Fruit fly (Drosophila melanogaster) whole organism, embryonic: ENCODE data around the gene Urm1.

Experiments
- Ada2b ChIP-seq: fragments of 200-800 bp; sonication (Bioruptor generic); IDR thresholded peaks from 2 replicates; pipeline ENCODE4 v1.3.6; 2022; ENCODE audit warnings: missing biosample characterization, missing genetic modification characterization
- Awh ChIP-seq: fragments of 200-800 bp; sonication (Bioruptor generic); IDR thresholded peaks from 2 replicates; pipeline ENCODE4, ENCODE4 v1.3.6; 2022; ENCODE audit warnings: missing biosample characterization, missing genetic modification characterization
- Bgb ChIP-seq: fragments of 200-800 bp; sonication (Bioruptor generic); IDR thresholded peaks from 2 replicates; pipeline ENCODE4 v1.3.6; 2022; ENCODE audit warnings: missing biosample characterization, missing genetic modification characterization; ENCODE audit not compliant: partially characterized antibody
- CG10366 ChIP-seq: fragments of 200-800 bp; sonication (Bioruptor generic); IDR thresholded peaks from 2 replicates; pipeline ENCODE4 v1.3.6; 2022; ENCODE audit warnings: missing biosample characterization, missing genetic modification characterization
- CG11093 ChIP-seq: fragments of 200-800 bp; sonication (Bioruptor generic); IDR thresholded peaks from 3 replicates; pipeline ENCODE4 v1.3.6; 2022; ENCODE audit warnings: missing biosample characterization, missing genetic modification characterization
- CG11247 ChIP-seq: fragments of 200-800 bp; sonication (Bioruptor generic); IDR thresholded peaks from 2 replicates; pipeline ENCODE4 v1.3.6; 2022; ENCODE audit warnings: missing biosample characterization, missing genetic modification characterization
- CG11398 ChIP-seq: fragments of 200-800 bp; sonication (Bioruptor generic); optimal IDR thresholded peaks from 2 replicates; lab custom pipeline; 2016; ENCODE audit warnings: missing biosample characterization, missing genetic modification characterization
- CG11504 ChIP-seq: fragments of 200-800 bp; sonication (Bioruptor generic); optimal IDR thresholded peaks from 3 replicates; lab custom pipeline; 2019; ENCODE audit warnings: missing biosample characterization, mild to moderate bottlenecking, missing genetic modification characterization, moderate library complexity
- CG11723 ChIP-seq: fragments of 200-800 bp; sonication (Bioruptor generic); optimal IDR thresholded peaks from 2 replicates; lab custom pipeline; 2017; ENCODE audit warnings: missing biosample characterization, mild to moderate bottlenecking, missing genetic modification characterization
- CG12155 ChIP-seq: fragments of 200-800 bp; sonication (Bioruptor generic); optimal IDR thresholded peaks from 3 replicates; lab custom pipeline; 2016; ENCODE audit warnings: missing biosample characterization, missing genetic modification characterization
- CG15514 ChIP-seq: fragments of 200-800 bp; sonication (Bioruptor generic); optimal IDR thresholded peaks from 3 replicates; lab custom pipeline; 2017; ENCODE audit warnings: missing biosample characterization, missing genetic modification characterization, mild to moderate bottlenecking, moderate library complexity, missing genetic modification reagents
- CG17359 ChIP-seq: fragments of 200-800 bp; sonication (Bioruptor generic); optimal IDR thresholded peaks from 3 replicates; lab custom pipeline; 2018; ENCODE audit warnings: missing biosample characterization, mild to moderate bottlenecking, missing genetic modification characterization, moderate library complexity
- CG17802 ChIP-seq: fragments of 200-800 bp; sonication (Bioruptor generic); optimal IDR thresholded peaks from 2 replicates; lab custom pipeline; 2018; ENCODE audit warnings: missing biosample characterization, mild to moderate bottlenecking, missing genetic modification characterization, moderate library complexity
- CG18619 ChIP-seq: fragments of 200-800 bp; sonication (Bioruptor generic); optimal IDR thresholded peaks from 3 replicates; lab custom pipeline; 2017; ENCODE audit warnings: missing biosample characterization, mild to moderate bottlenecking, missing genetic modification characterization
- CG2202 ChIP-seq: fragments of 200-800 bp; sonication (Bioruptor generic); optimal IDR thresholded peaks from 2 replicates; lab custom pipeline; 2018; ENCODE audit warnings: missing biosample characterization, mild to moderate bottlenecking, missing genetic modification characterization
- CG2678 ChIP-seq: fragments of 200-800 bp; sonication (Bioruptor generic); optimal IDR thresholded peaks from 3 replicates; lab custom pipeline; 2019; ENCODE audit warnings: missing biosample characterization, mild to moderate bottlenecking, missing genetic modification characterization, moderate library complexity
- CG30020 ChIP-seq: fragments of 200-800 bp; optimal IDR thresholded peaks from 2 replicates; lab custom pipeline; 2019; ENCODE audit warnings: missing biosample characterization, mild to moderate bottlenecking, missing genetic modification characterization, moderate library complexity
- CG31441 ChIP-seq: fragments of 200-800 bp; sonication (Bioruptor generic); IDR thresholded peaks from 2 replicates; pipeline ENCODE4 v1.3.6; 2022; ENCODE audit warnings: missing biosample characterization, missing genetic modification characterization
- CG3847 ChIP-seq: fragments of 200-800 bp; sonication (Bioruptor generic); IDR thresholded peaks from 2 replicates; pipeline ENCODE4 v1.3.6; 2022; ENCODE audit warnings: missing biosample characterization, missing genetic modification characterization
- CG4404 ChIP-seq: fragments of 200-800 bp; sonication (Bioruptor generic); IDR thresholded peaks from 2 replicates; pipeline ENCODE4 v1.3.6; 2022; ENCODE audit warnings: missing biosample characterization, missing genetic modification characterization
- CG6272 ChIP-seq: fragments of 200-800 bp; sonication (Bioruptor generic); IDR thresholded peaks from 2 replicates; pipeline ENCODE4 v1.3.6; 2022; ENCODE audit warnings: missing biosample characterization, missing genetic modification characterization
- CG6689 ChIP-seq: fragments of 200-800 bp; sonication (Bioruptor generic); IDR thresholded peaks from 2 replicates; pipeline ENCODE4 v1.3.6; 2022; ENCODE audit warnings: missing biosample characterization, missing genetic modification characterization
- CG6813 ChIP-seq: fragments of 200-800 bp; sonication (Bioruptor generic); optimal IDR thresholded peaks from 2 replicates; lab custom pipeline; 2017; ENCODE audit warnings: missing biosample characterization, missing genetic modification characterization, mild to moderate bottlenecking, moderate library complexity, missing genetic modification reagents
- CG7372 ChIP-seq: fragments of 200-800 bp; sonication (Bioruptor generic); IDR thresholded peaks from 2 replicates; pipeline ENCODE4 v1.3.6; 2022; ENCODE audit warnings: missing biosample characterization, missing genetic modification characterization
- Deaf1 ChIP-seq: fragments of 200-800 bp; optimal IDR thresholded peaks from 3 replicates; lab custom pipeline; 2019; ENCODE audit warnings: missing biosample characterization, mild to moderate bottlenecking, missing genetic modification characterization, moderate library complexity
- Drgx ChIP-seq: fragments of 200-800 bp; sonication (Bioruptor generic); IDR thresholded peaks from 2 replicates; pipeline ENCODE4 v1.3.6; 2022; ENCODE audit warnings: missing biosample characterization, missing genetic modification characterization
- Hand ChIP-seq: fragments of 200-800 bp; sonication (Bioruptor generic); optimal IDR thresholded peaks from 2 replicates; lab custom pipeline; 2017; ENCODE audit warnings: mild to moderate bottlenecking, missing biosample characterization, missing genetic modification reagents, missing genetic modification characterization
- Med ChIP-seq: fragments of 200-800 bp; sonication (Bioruptor generic); peaks from one replicate; lab custom pipeline; 2016; ENCODE audit warnings: missing biosample characterization, missing genetic modification characterization, mild to moderate bottlenecking, inconsistent platforms, moderate library complexity
- Mes4 ChIP-seq: fragments of 200-800 bp; sonication (Bioruptor generic); optimal IDR thresholded peaks from 2 replicates; lab custom pipeline; 2016; ENCODE audit warnings: missing biosample characterization, missing genetic modification characterization
- NC2β ChIP-seq: fragments of 200-800 bp; sonication (Bioruptor generic); optimal IDR thresholded peaks from 2 replicates; lab custom pipeline; 2016; ENCODE audit warnings: missing biosample characterization, missing genetic modification characterization
- Oaz ChIP-seq: fragments of 200-800 bp; sonication (Bioruptor generic); IDR thresholded peaks from 2 replicates; pipeline ENCODE4 v1.3.6; 2022; ENCODE audit warnings: missing biosample characterization, missing genetic modification characterization
- Optix ChIP-seq: fragments of 200-800 bp; sonication (Bioruptor generic); IDR thresholded peaks from 3 replicates; pipeline ENCODE4 v1.3.6; 2022; ENCODE audit warnings: missing biosample characterization, missing genetic modification characterization
- Vsx1 ChIP-seq: fragments of 200-800 bp; sonication (Bioruptor generic); optimal IDR thresholded peaks from 2 replicates; lab custom pipeline; 2017; ENCODE audit warnings: missing biosample characterization, mild to moderate bottlenecking, missing genetic modification characterization, missing genetic modification reagents
- bbx ChIP-seq: fragments of 200-800 bp; sonication (Bioruptor generic); IDR thresholded peaks from 2 replicates; pipeline ENCODE4 v1.3.6; 2022; ENCODE audit warnings: missing biosample characterization, missing genetic modification characterization; ENCODE audit not compliant: partially characterized antibody
- chm ChIP-seq: fragments of 200-800 bp; sonication (Bioruptor generic); IDR thresholded peaks from 2 replicates; pipeline ENCODE4 v1.3.6; 2022; ENCODE audit warnings: missing biosample characterization, missing genetic modification characterization
- dmrt99B ChIP-seq: fragments of 200-800 bp; sonication (Bioruptor generic); optimal IDR thresholded peaks from 2 replicates; lab custom pipeline; 2018; ENCODE audit warnings: missing biosample characterization, mild to moderate bottlenecking, missing genetic modification characterization, moderate library complexity
- esg ChIP-seq: fragments of 200-800 bp; sonication (Bioruptor generic); conservative IDR thresholded peaks from 2 replicates; pipeline ENCODE4 v1.3.6; 2022; ENCODE audit warnings: missing biosample characterization, missing genetic modification characterization
- grau ChIP-seq: fragments of 200-800 bp; optimal IDR thresholded peaks from 3 replicates; lab custom pipeline; 2019; ENCODE audit warnings: missing biosample characterization, mild to moderate bottlenecking, missing genetic modification characterization, moderate library complexity
- lbe ChIP-seq: fragments of 200-800 bp; sonication (Bioruptor generic); optimal IDR thresholded peaks from 2 replicates; lab custom pipeline; 2016; ENCODE audit warnings: missing biosample characterization, mild to moderate bottlenecking, missing genetic modification characterization
- luna ChIP-seq: fragments of 200-800 bp; sonication (Bioruptor generic); optimal IDR thresholded peaks from 2 replicates; lab custom pipeline; 2016; ENCODE audit warnings: missing biosample characterization, missing genetic modification characterization
- mirr ChIP-seq: fragments of 200-800 bp; sonication (Bioruptor generic); optimal IDR thresholded peaks from 3 replicates; lab custom pipeline; 2018; ENCODE audit warnings: missing biosample characterization, mild to moderate bottlenecking, missing genetic modification characterization
- onecut ChIP-seq: fragments of 200-800 bp; sonication (Bioruptor generic); IDR thresholded peaks from 2 replicates; pipeline ENCODE4 v1.3.6; 2022; ENCODE audit warnings: missing biosample characterization, missing genetic modification characterization
- otp ChIP-seq: fragments of 200-800 bp; sonication (Bioruptor generic); IDR thresholded peaks from 3 replicates; pipeline ENCODE4, ENCODE4 v1.3.6; 2022; ENCODE audit warnings: missing biosample characterization, missing genetic modification characterization
- pan ChIP-seq, 4 experiments: fragments of >200 bp in 3 of 4; fragments of 200-800 bp in 1 of 4; sonication (Bioruptor generic) in 1 of 4; optimal IDR thresholded peaks in 3 of 4; IDR thresholded peaks in 1 of 4; 2 replicates each; pipeline versions ENCODE4 v1.3.6 to Lab custom; 2017 to 2022; ENCODE audit warnings: missing biosample characterization in 2 of 4, missing genetic modification characterization in 2 of 4, mixed read lengths in 1 of 4
- sens ChIP-seq: fragments of 200-800 bp; sonication (Bioruptor generic); peaks from one replicate; lab custom pipeline; 2016; ENCODE audit warnings: missing biosample characterization, missing genetic modification characterization
- sim ChIP-seq: fragments of 200-800 bp; sonication (Bioruptor generic); IDR thresholded peaks from 2 replicates; pipeline ENCODE4 v1.3.6; 2022; ENCODE audit warnings: missing biosample characterization, missing genetic modification characterization
- sima ChIP-seq: fragments of 200-800 bp; sonication (Bioruptor generic); optimal IDR thresholded peaks from 2 replicates; lab custom pipeline; 2016; ENCODE audit warnings: missing biosample characterization, missing genetic modification characterization
- sisA ChIP-seq: fragments of 200-800 bp; sonication (Bioruptor generic); IDR thresholded peaks from 2 replicates; pipeline ENCODE4 v1.3.6; 2022; ENCODE audit warnings: missing biosample characterization, missing genetic modification characterization
- slbo ChIP-seq: fragments of 200-800 bp; sonication (Bioruptor generic); IDR thresholded peaks from 2 replicates; pipeline ENCODE4 v1.3.6; 2022; ENCODE audit warnings: missing biosample characterization, missing genetic modification characterization
- tll ChIP-seq, 2 experiments: fragments of 200-800 bp in 1 of 2; fragments of >200 bp in 1 of 2; sonication (Bioruptor generic) in 1 of 2; optimal IDR thresholded peaks; 2 replicates each; lab custom pipeline; 2017 to 2019; ENCODE audit warnings: missing biosample characterization in 2 of 2, missing genetic modification characterization in 2 of 2, mild to moderate bottlenecking in 1 of 2, moderate library complexity in 1 of 2
- vvl ChIP-seq: fragments of 200-800 bp; sonication (Bioruptor generic); IDR thresholded peaks from 2 replicates; pipeline ENCODE4 v1.3.6; 2022; ENCODE audit warnings: missing biosample characterization, missing genetic modification characterization

Gene Urm1

DNA sequence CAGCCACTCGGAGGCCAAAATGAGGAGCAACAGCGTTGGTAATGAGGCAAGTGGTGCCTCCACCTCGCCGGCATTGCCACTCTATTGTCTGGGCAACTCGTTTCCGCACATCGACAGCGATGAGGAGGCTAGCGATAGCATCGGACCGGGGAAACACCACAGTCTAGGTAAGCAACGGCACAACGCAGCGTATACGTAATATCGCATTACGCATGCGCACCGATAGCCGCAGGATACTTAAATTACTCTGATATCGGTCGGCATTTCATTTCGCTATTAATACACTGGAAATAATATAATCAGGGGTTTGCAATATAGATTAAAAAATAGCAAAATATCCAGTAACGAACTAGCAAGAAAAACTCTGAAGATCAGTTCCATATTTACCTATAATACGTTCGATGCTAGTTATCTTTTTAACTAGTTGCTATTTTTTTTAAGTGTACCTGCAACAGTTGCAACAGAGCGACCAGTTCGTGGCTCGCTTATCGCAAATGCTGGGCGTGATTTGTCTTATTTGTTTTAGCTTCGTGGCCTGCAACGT lies 22.7 kb downstream of the Urm1 start:
- TF ChIP-seq Awh (GFP tag; lab: Robert Waterston, UW) (no peak), CG11504 (tag; lab: Kevin White, UChicago) (peak; percentile 18), Drgx (GFP tag; lab: Robert Waterston, UW) (peak; percentile 77), slbo (no peak), otp (no peak), CG12155 (GFP tag; lab: Kevin White, UChicago) (no peak), lbe (GFP tag; lab: Kevin White, UChicago) (no peak), CG6813 (no peak), Vsx1 (no peak), CG15514 (no peak), CG2678 (no peak), CG2202 (no peak), bbx (GFP tag; lab: Robert Waterston, UW) (no peak), tll (GFP tag; optimal IDR thresholded peaks at IDR 0.05; lab: Kevin White, UChicago) (no peak), Med (GFP tag; lab: Kevin White, UChicago) (peak; percentile 51), CG7372 (GFP tag; lab: Robert Waterston, UW) (peak; percentile 63), CG30020 (tag; lab: Kevin White, UChicago) (no peak), CG6272 (no peak), sisA (peak; percentile 32; the same call in 1 of the 2 replicates), Ada2b (GFP tag; lab: Robert Waterston, UW) (no peak), Oaz (GFP tag; lab: Robert Waterston, UW) (no peak), CG6689 (no peak), CG10366 (no peak), vvl (GFP tag; lab: Robert Waterston, UW) (peak; percentile 32; the same call in 1 of the 2 replicates), CG11093 (no peak), CG11398 (no peak), CG11723 (GFP tag; lab: Kevin White, UChicago) (no peak), chm (GFP tag; lab: Robert Waterston, UW) (no peak), Mes4 (GFP tag; lab: Kevin White, UChicago) (no peak), CG18619 (GFP tag; lab: Kevin White, UChicago) (no peak), sim (GFP tag; lab: Robert Waterston, UW) (no peak), NC2β (GFP tag; lab: Kevin White, UChicago) (no peak), grau (tag; lab: Kevin White, UChicago) (no peak), CG17359 (tag; lab: Kevin White, UChicago) (peak; percentile 7), sens (GFP tag; lab: Kevin White, UChicago) (peak; percentile 64), CG17802 (tag; lab: Kevin White, UChicago) (no peak), dmrt99B (tag; lab: Kevin White, UChicago) (peak; percentile 38), mirr (GFP tag; lab: Kevin White, UChicago) (no peak), onecut (GFP tag; lab: Robert Waterston, UW) (no peak), CG3847 (GFP tag; lab: Robert Waterston, UW) (no peak), Deaf1 (tag; lab: Kevin White, UChicago) (no peak), CG4404 (GFP tag; lab: Robert Waterston, UW) (no peak), luna (no peak), sima (GFP tag; lab: Kevin White, UChicago) (no peak), Optix (GFP tag; lab: Robert Waterston, UW) (0 out of 3 replicates have a peak, but pooled peaks have one; percentile 14), CG31441 (no peak), Hand (GFP tag; lab: Kevin White, UChicago) (no peak), Bgb (GFP tag; lab: Robert Waterston, UW) (no peak), pan (optimal IDR thresholded peaks at IDR 0.05; lab: Kevin White, UChicago) (no peak), pan (GFP tag; optimal IDR thresholded peaks at IDR 0.05 in 1 of 2, IDR thresholded peaks at IDR 0.05 in 1 of 2) (peak in 1 of 2 experiments; percentile 21), CG11247 (no peak), esg (no peak)
